Fruit fly (Drosophila melanogaster) whole organism, embryonic: ENCODE data around the gene CG31710.
A peak's percentile ranks its signal among the peaks of the same experiment; 100 is the strongest.

Source experiments
- CG10267 ChIP-seq: fragments of 200-800 bp; sonication (Bioruptor generic); optimal IDR thresholded peaks from 2 replicates; lab custom pipeline; 2018; ENCODE audit warnings: missing biosample characterization, mild to moderate bottlenecking, missing genetic modification characterization, moderate library complexity
- CG10366 ChIP-seq: fragments of 200-800 bp; sonication (Bioruptor generic); IDR thresholded peaks from 2 replicates; pipeline ENCODE4 v1.3.6; 2022; ENCODE audit warnings: missing biosample characterization, missing genetic modification characterization
- CG10462 ChIP-seq: fragments of 200-800 bp; sonication (Bioruptor generic); optimal IDR thresholded peaks from 2 replicates; lab custom pipeline; 2016; ENCODE audit warnings: missing biosample characterization, missing genetic modification characterization
- CG10543 ChIP-seq: fragments of 200-800 bp; sonication (Bioruptor generic); optimal IDR thresholded peaks from 3 replicates; lab custom pipeline; 2017; ENCODE audit warnings: missing biosample characterization, mild to moderate bottlenecking, missing genetic modification characterization, moderate library complexity
- CG10565 ChIP-seq: fragments of 200-800 bp; sonication (Bioruptor generic); optimal IDR thresholded peaks from 3 replicates; lab custom pipeline; 2016; ENCODE audit warnings: missing biosample characterization, mild to moderate bottlenecking, missing genetic modification characterization
- CG11456 ChIP-seq: fragments of 200-800 bp; sonication (Bioruptor generic); IDR thresholded peaks from 3 replicates; pipeline ENCODE4 v1.3.6; 2022; ENCODE audit warnings: missing biosample characterization, missing genetic modification characterization
- CG11560 ChIP-seq: fragments of 200-800 bp; sonication (Bioruptor generic); IDR thresholded peaks from 3 replicates; pipeline ENCODE4 v1.3.6; 2022; ENCODE audit warnings: missing biosample characterization, missing genetic modification characterization
- CG15601 ChIP-seq: fragments of 200-800 bp; sonication (Bioruptor generic); optimal IDR thresholded peaks from 3 replicates; lab custom pipeline; 2019; ENCODE audit warnings: missing biosample characterization, mild to moderate bottlenecking, missing genetic modification characterization, moderate library complexity
- CG1602 ChIP-seq: fragments of 200-800 bp; sonication (Bioruptor generic); optimal IDR thresholded peaks from 3 replicates; lab custom pipeline; 2016; ENCODE audit warnings: missing biosample characterization, missing genetic modification characterization
- CG16779 ChIP-seq: fragments of 200-800 bp; sonication (Bioruptor generic); IDR thresholded peaks from 2 replicates; pipeline ENCODE4 v1.3.6; 2022; ENCODE audit warnings: missing biosample characterization, missing genetic modification characterization
- CG17612 ChIP-seq: fragments of 200-800 bp; sonication (Bioruptor generic); IDR thresholded peaks from 2 replicates; pipeline ENCODE4 v1.3.6; 2022; ENCODE audit warnings: missing biosample characterization, missing genetic modification characterization
- CG1792 ChIP-seq: fragments of 200-800 bp; sonication (Bioruptor generic); optimal IDR thresholded peaks from 2 replicates; lab custom pipeline; 2016; ENCODE audit warnings: missing biosample characterization, missing genetic modification characterization
- CG18262 ChIP-seq: fragments of 200-800 bp; optimal IDR thresholded peaks from 3 replicates; lab custom pipeline; 2019; ENCODE audit warnings: missing biosample characterization, mild to moderate bottlenecking, missing genetic modification characterization, moderate library complexity
- CG1832 ChIP-seq: fragments of 200-800 bp; sonication (Bioruptor generic); optimal IDR thresholded peaks from 2 replicates; lab custom pipeline; 2017; ENCODE audit warnings: missing biosample characterization, mild to moderate bottlenecking, missing genetic modification characterization, inconsistent platforms
- CG33213 ChIP-seq: fragments of 200-800 bp; sonication (Bioruptor generic); optimal IDR thresholded peaks from 3 replicates; lab custom pipeline; 2016; ENCODE audit warnings: missing biosample characterization, missing genetic modification characterization
- CG34422 ChIP-seq: fragments of 200-800 bp; sonication (Bioruptor generic); IDR thresholded peaks from 3 replicates; pipeline ENCODE4 v1.3.6; 2022; ENCODE audit warnings: missing biosample characterization, missing genetic modification characterization
- CG4854 ChIP-seq: fragments of 200-800 bp; sonication (Bioruptor generic); optimal IDR thresholded peaks from 2 replicates; lab custom pipeline; 2016; ENCODE audit warnings: missing biosample characterization, missing genetic modification characterization, inconsistent platforms
- CG6272 ChIP-seq: fragments of 200-800 bp; sonication (Bioruptor generic); IDR thresholded peaks from 2 replicates; pipeline ENCODE4 v1.3.6; 2022; ENCODE audit warnings: missing biosample characterization, missing genetic modification characterization
- CG6813 ChIP-seq: fragments of 200-800 bp; sonication (Bioruptor generic); optimal IDR thresholded peaks from 2 replicates; lab custom pipeline; 2017; ENCODE audit warnings: missing biosample characterization, missing genetic modification characterization, mild to moderate bottlenecking, moderate library complexity, missing genetic modification reagents
- CG7372 ChIP-seq: fragments of 200-800 bp; sonication (Bioruptor generic); IDR thresholded peaks from 2 replicates; pipeline ENCODE4 v1.3.6; 2022; ENCODE audit warnings: missing biosample characterization, missing genetic modification characterization
- CG8290 ChIP-seq, 3 experiments: fragments of 200-800 bp; sonication (Bioruptor generic); optimal IDR thresholded peaks; 2 replicates each; lab custom pipeline; 2016 to 2019; ENCODE audit warnings: missing biosample characterization in 3 of 3, missing genetic modification characterization in 3 of 3, mild to moderate bottlenecking in 2 of 3, moderate library complexity in 1 of 3
- CG9932 ChIP-seq: fragments of 200-800 bp; sonication (Bioruptor generic); IDR thresholded peaks from 2 replicates; pipeline ENCODE4 v1.3.6; 2022; ENCODE audit warnings: missing biosample characterization, missing genetic modification characterization
- CTCF ChIP-seq: fragments of 200-800 bp; sonication (Bioruptor generic); optimal IDR thresholded peaks from 2 replicates; lab custom pipeline; 2017; ENCODE audit warnings: missing biosample characterization, mild to moderate bottlenecking, missing genetic modification characterization, moderate library complexity
- Ets65A ChIP-seq: fragments of 200-800 bp; sonication (Bioruptor generic); peaks from one replicate; lab custom pipeline; 2016; ENCODE audit warnings: missing biosample characterization, missing genetic modification characterization
- Hr3 ChIP-seq: fragments of 200-800 bp; sonication (Bioruptor generic); optimal IDR thresholded peaks from 3 replicates; lab custom pipeline; 2016; ENCODE audit warnings: missing biosample characterization, missing genetic modification characterization
- Hr78 ChIP-seq, 2 experiments: fragments of 200-800 bp in 1 of 2; fragments of >200 bp in 1 of 2; sonication (Bioruptor generic) in 1 of 2; optimal IDR thresholded peaks; 2 replicates each; lab custom pipeline; 2017 to 2019; ENCODE audit warnings: missing biosample characterization in 2 of 2, missing genetic modification characterization in 2 of 2, mild to moderate bottlenecking in 1 of 2, moderate library complexity in 1 of 2
- Jarid2 ChIP-seq: fragments of 200-800 bp; sonication (Bioruptor generic); optimal IDR thresholded peaks from 3 replicates; lab custom pipeline; 2017; ENCODE audit warnings: mild to moderate bottlenecking, missing biosample characterization, missing genetic modification reagents, missing genetic modification characterization
- Max ChIP-seq: fragments of 200-800 bp; sonication (Bioruptor generic); optimal IDR thresholded peaks from 2 replicates; lab custom pipeline; 2016; ENCODE audit warnings: missing biosample characterization, mild to moderate bottlenecking, missing genetic modification characterization
- Myb ChIP-seq: fragments of 200-800 bp; sonication (Bioruptor generic); optimal IDR thresholded peaks from 2 replicates; lab custom pipeline; 2016; ENCODE audit warnings: missing biosample characterization, missing genetic modification characterization
- NfI ChIP-seq: fragments of 200-800 bp; sonication (Bioruptor generic); optimal IDR thresholded peaks from 3 replicates; lab custom pipeline; 2018; ENCODE audit warnings: missing biosample characterization, mild to moderate bottlenecking, missing genetic modification characterization, moderate library complexity
- Ptx1 ChIP-seq: fragments of 200-800 bp; sonication (Bioruptor generic); IDR thresholded peaks from 2 replicates; pipeline ENCODE4 v1.3.6; 2022; ENCODE audit warnings: missing biosample characterization, missing genetic modification characterization
- Rx ChIP-seq: fragments of 200-800 bp; sonication (Bioruptor generic); IDR thresholded peaks from 2 replicates; pipeline ENCODE4 v1.3.6; 2022; ENCODE audit warnings: missing biosample characterization, missing genetic modification characterization
- Six4 ChIP-seq: fragments of 200-800 bp; sonication (Bioruptor generic); optimal IDR thresholded peaks from 2 replicates; lab custom pipeline; 2016; ENCODE audit warnings: missing biosample characterization, missing genetic modification characterization
- Sox102F ChIP-seq: fragments of 200-800 bp; sonication (Bioruptor generic); optimal IDR thresholded peaks from 2 replicates; lab custom pipeline; 2018; ENCODE audit warnings: missing biosample characterization, mild to moderate bottlenecking, missing genetic modification characterization, moderate library complexity
- Sry-δ ChIP-seq: fragments of 200-800 bp; sonication (Bioruptor generic); optimal IDR thresholded peaks from 2 replicates; lab custom pipeline; 2016; ENCODE audit warnings: missing biosample characterization, missing genetic modification characterization
- TFAM ChIP-seq: fragments of 200-800 bp; sonication (Bioruptor generic); optimal IDR thresholded peaks from 2 replicates; lab custom pipeline; 2017; ENCODE audit warnings: missing biosample characterization, missing genetic modification characterization, inconsistent platforms
- az2 ChIP-seq: fragments of 200-800 bp; sonication (Bioruptor generic); optimal IDR thresholded peaks from 3 replicates; lab custom pipeline; 2016; ENCODE audit warnings: missing biosample characterization, missing genetic modification characterization
- bab2 ChIP-seq: fragments of 200-800 bp; sonication (Bioruptor generic); optimal IDR thresholded peaks from 2 replicates; lab custom pipeline; 2016; ENCODE audit warnings: missing biosample characterization, missing genetic modification characterization
- caup ChIP-seq: fragments of 200-800 bp; sonication (Bioruptor generic); optimal IDR thresholded peaks from 3 replicates; lab custom pipeline; 2017; ENCODE audit warnings: missing biosample characterization, mild to moderate bottlenecking, missing genetic modification characterization, moderate library complexity; ENCODE audit not compliant: severe bottlenecking
- chif ChIP-seq, 2 experiments: fragments of 200-800 bp; sonication (Bioruptor generic); optimal IDR thresholded peaks; 3 replicates each; lab custom pipeline; 2016; ENCODE audit warnings: missing biosample characterization in 2 of 2, missing genetic modification characterization in 2 of 2
- dm ChIP-seq: fragments of 200-800 bp; sonication (Bioruptor generic); optimal IDR thresholded peaks from 3 replicates; lab custom pipeline; 2016; ENCODE audit warnings: missing biosample characterization, missing genetic modification characterization
- dmrt11E ChIP-seq: fragments of 200-800 bp; sonication (Bioruptor generic); optimal IDR thresholded peaks from 3 replicates; lab custom pipeline; 2018; ENCODE audit warnings: missing biosample characterization, mild to moderate bottlenecking, missing genetic modification characterization, moderate library complexity
- insv ChIP-seq, 2 experiments: fragments of 200-800 bp; sonication (Bioruptor generic); optimal IDR thresholded peaks; 3 replicates each; lab custom pipeline; 2016 to 2018; ENCODE audit warnings: missing biosample characterization in 2 of 2, missing genetic modification characterization in 2 of 2
- onecut ChIP-seq: fragments of 200-800 bp; sonication (Bioruptor generic); IDR thresholded peaks from 2 replicates; pipeline ENCODE4 v1.3.6; 2022; ENCODE audit warnings: missing biosample characterization, missing genetic modification characterization
- pros ChIP-seq: fragments of 200-800 bp; sonication (Bioruptor generic); optimal IDR thresholded peaks from 3 replicates; lab custom pipeline; 2019; ENCODE audit warnings: missing biosample characterization, mild to moderate bottlenecking, missing genetic modification characterization, moderate library complexity
- sens ChIP-seq: fragments of 200-800 bp; sonication (Bioruptor generic); peaks from one replicate; lab custom pipeline; 2016; ENCODE audit warnings: missing biosample characterization, missing genetic modification characterization
- seq ChIP-seq: fragments of 200-800 bp; sonication (Bioruptor generic); IDR thresholded peaks from 2 replicates; pipeline ENCODE4 v1.3.6; 2022; ENCODE audit warnings: missing biosample characterization, missing genetic modification characterization
- sim ChIP-seq: fragments of 200-800 bp; sonication (Bioruptor generic); IDR thresholded peaks from 2 replicates; pipeline ENCODE4 v1.3.6; 2022; ENCODE audit warnings: missing biosample characterization, missing genetic modification characterization
- tna ChIP-seq: fragments of 200-800 bp; sonication (Bioruptor generic); IDR thresholded peaks from 2 replicates; pipeline ENCODE4 v1.3.6; 2022; ENCODE audit warnings: missing biosample characterization, missing genetic modification characterization; ENCODE audit not compliant: partially characterized antibody
- toy ChIP-seq: fragments of 200-800 bp; sonication (Bioruptor generic); IDR thresholded peaks from 2 replicates; pipeline ENCODE4 v1.3.6; 2022; ENCODE audit warnings: missing biosample characterization, missing genetic modification characterization
- vvl ChIP-seq: fragments of 200-800 bp; sonication (Bioruptor generic); IDR thresholded peaks from 2 replicates; pipeline ENCODE4 v1.3.6; 2022; ENCODE audit warnings: missing biosample characterization, missing genetic modification characterization

CG31710 gene

dm6 chr2L:9711107-9711585 lies 5.4 kb upstream of the CG31710 start, which contains the start of gene CG4364 (continued):
- no peak for TF ChIP-seq caup (GFP tag; lab: Kevin White, UChicago)
- TF ChIP-seq CG33213 (GFP tag; lab: Kevin White, UChicago) = peak; percentile 78
- no peak for TF ChIP-seq sim (GFP tag; lab: Robert Waterston, UW)
- TF ChIP-seq CG9932 (GFP tag; lab: Robert Waterston, UW) = no peak
- no peak for TF ChIP-seq seq (GFP tag; lab: Robert Waterston, UW)
- peak; percentile 63; the same call in 1 of the 2 replicates for TF ChIP-seq vvl (GFP tag; lab: Robert Waterston, UW)
- TF ChIP-seq CG6813 (GFP tag; lab: Kevin White, UChicago) = no peak
- peak; percentile 69 for TF ChIP-seq CG10267 (tag; lab: Kevin White, UChicago)
- no peak for TF ChIP-seq CG1832 (GFP tag; lab: Kevin White, UChicago)
- no peak for TF ChIP-seq NfI (GFP tag; lab: Kevin White, UChicago)
- TF ChIP-seq toy (GFP tag; lab: Robert Waterston, UW) = no peak
- TF ChIP-seq insv (GFP tag; optimal IDR thresholded peaks at IDR 0.05; lab: Kevin White, UChicago) = no peak
- TF ChIP-seq bab2 (GFP tag; lab: Kevin White, UChicago) = no peak
- no peak for TF ChIP-seq Rx (GFP tag; lab: Robert Waterston, UW)
- peak; percentile 12 for TF ChIP-seq CTCF (GFP tag; lab: Kevin White, UChicago)
- TF ChIP-seq CG10462 = no peak
- TF ChIP-seq Ets65A (GFP tag; lab: Kevin White, UChicago) = no peak
- TF ChIP-seq CG1602 (GFP tag; lab: Kevin White, UChicago) = no peak
- peak; percentile 82 for TF ChIP-seq sens
- TF ChIP-seq CG10366 (GFP tag; lab: Robert Waterston, UW) = no peak
- peak; percentile 31; the same call in 1 of the 2 replicates for TF ChIP-seq tna (GFP tag; lab: Robert Waterston, UW)
- TF ChIP-seq CG6272 (GFP tag; lab: Robert Waterston, UW) = no peak
- peak; percentile 78 for TF ChIP-seq Sry-δ
- TF ChIP-seq CG4854 (GFP tag; lab: Kevin White, UChicago) = no peak
- peak; percentile 90 for TF ChIP-seq dm
- no peak for TF ChIP-seq Ptx1 (GFP tag; lab: Robert Waterston, UW)
- TF ChIP-seq az2 = no peak
- no peak for TF ChIP-seq TFAM
- 0 out of 3 replicates have a peak, but pooled peaks have one; percentile 68 for TF ChIP-seq CG34422 (GFP tag; lab: Robert Waterston, UW)
- TF ChIP-seq pros = no peak
- TF ChIP-seq CG11456 (GFP tag; lab: Robert Waterston, UW) = no peak
- no peak for TF ChIP-seq CG7372
- TF ChIP-seq CG11560 = peak; percentile 41; the same call in 2 of the 3 replicates
- no peak for TF ChIP-seq CG16779 (GFP tag; lab: Robert Waterston, UW)
- TF ChIP-seq onecut = no peak
- no peak for TF ChIP-seq chif (GFP tag; optimal IDR thresholded peaks at IDR 0.05; lab: Kevin White, UChicago)
- TF ChIP-seq Myb (GFP tag; lab: Kevin White, UChicago) = peak; percentile 88
- no peak for TF ChIP-seq CG10543
- TF ChIP-seq Jarid2 = no peak
- no peak for TF ChIP-seq Six4 (GFP tag; lab: Kevin White, UChicago)
- TF ChIP-seq CG17612 (GFP tag; lab: Robert Waterston, UW) = no peak
- no peak for TF ChIP-seq dmrt11E
- no peak for TF ChIP-seq Sox102F (GFP tag; lab: Kevin White, UChicago)
- peak; percentile 86 for TF ChIP-seq CG8290 (GFP tag; optimal IDR thresholded peaks at IDR 0.05; lab: Kevin White, UChicago)
- peak; percentile 65 to 71 for TF ChIP-seq CG8290 (tag; optimal IDR thresholded peaks at IDR 0.05; lab: Kevin White, UChicago)
- no peak for TF ChIP-seq CG18262 (tag; lab: Kevin White, UChicago)
- TF ChIP-seq CG10565 (GFP tag; lab: Kevin White, UChicago) = no peak
- TF ChIP-seq Max = peak; percentile 87
- no peak for TF ChIP-seq CG1792 (GFP tag; lab: Kevin White, UChicago)
- no peak for TF ChIP-seq Hr3
- TF ChIP-seq Hr78 (GFP tag; optimal IDR thresholded peaks at IDR 0.05; lab: Kevin White, UChicago) = no peak
- TF ChIP-seq CG15601 (tag; lab: Kevin White, UChicago) = peak; percentile 30
